Fruit fly (Drosophila melanogaster) whole organism, prepupa: ENCODE measurements around the gene Pif1B.

Experiments used
- Blimp-1 ChIP-seq: fragments of 200-800 bp; sonication (Bioruptor generic); optimal IDR thresholded peaks from 3 replicates; lab custom pipeline; 2017; ENCODE audit warnings: missing biosample characterization, missing genetic modification characterization, mild to moderate bottlenecking, moderate library complexity, missing genetic modification reagents
- CG10631 ChIP-seq: fragments of 200-800 bp; sonication (Bioruptor generic); optimal IDR thresholded peaks from 2 replicates; lab custom pipeline; 2016; ENCODE audit warnings: missing biosample characterization, missing genetic modification characterization
- CG10669 ChIP-seq: fragments of 200-800 bp; sonication (Bioruptor generic); optimal IDR thresholded peaks from 3 replicates; lab custom pipeline; 2018; ENCODE audit warnings: missing biosample characterization, mild to moderate bottlenecking, missing genetic modification characterization, moderate library complexity
- CG11762 ChIP-seq: fragments of 200-800 bp; sonication (Bioruptor generic); optimal IDR thresholded peaks from 3 replicates; lab custom pipeline; 2016; ENCODE audit warnings: missing biosample characterization, missing genetic modification characterization; ENCODE audit not compliant: insufficient read depth
- CG11902 ChIP-seq: fragments of 200-800 bp; sonication (Bioruptor generic); optimal IDR thresholded peaks from 3 replicates; lab custom pipeline; 2016; ENCODE audit warnings: missing biosample characterization, missing genetic modification characterization
- CG15336 ChIP-seq: fragments of 200-800 bp; sonication (Bioruptor generic); IDR thresholded peaks from 2 replicates; pipeline ENCODE4 v1.3.6; 2022; ENCODE audit warnings: missing biosample characterization, missing genetic modification characterization
- CG1621 ChIP-seq: fragments of 200-800 bp; sonication (Bioruptor generic); optimal IDR thresholded peaks from 3 replicates; lab custom pipeline; 2018; ENCODE audit warnings: missing biosample characterization, mild to moderate bottlenecking, missing genetic modification characterization
- CG16779 ChIP-seq: fragments of 200-800 bp; sonication (Bioruptor generic); optimal IDR thresholded peaks from 3 replicates; lab custom pipeline; 2017; ENCODE audit warnings: missing biosample characterization, mild to moderate bottlenecking, missing genetic modification characterization
- CG34406 ChIP-seq: fragments of 200-800 bp; sonication (Bioruptor generic); optimal IDR thresholded peaks from 3 replicates; lab custom pipeline; 2016; ENCODE audit warnings: missing biosample characterization, missing genetic modification characterization
- CG4318 ChIP-seq: fragments of 200-800 bp; sonication (Bioruptor generic); optimal IDR thresholded peaks from 3 replicates; lab custom pipeline; 2017; ENCODE audit warnings: missing biosample characterization, mild to moderate bottlenecking, missing genetic modification characterization
- CG6163 ChIP-seq: fragments of 200-800 bp; sonication (Bioruptor generic); IDR thresholded peaks from 3 replicates; pipeline ENCODE4 v1.3.6; 2022; ENCODE audit warnings: missing biosample characterization, missing genetic modification characterization
- CG6276 ChIP-seq: fragments of 200-800 bp; sonication (Bioruptor generic); optimal IDR thresholded peaks from 2 replicates; lab custom pipeline; 2017; ENCODE audit warnings: missing biosample characterization, mild to moderate bottlenecking, missing genetic modification characterization
- CG6808 ChIP-seq: fragments of 200-800 bp; sonication (Bioruptor generic); optimal IDR thresholded peaks from 3 replicates; lab custom pipeline; 2017; ENCODE audit warnings: missing biosample characterization, missing genetic modification characterization, mild to moderate bottlenecking, moderate library complexity, missing genetic modification reagents
- CG7368 ChIP-seq: fragments of 200-800 bp; sonication (Bioruptor generic); optimal IDR thresholded peaks from 3 replicates; lab custom pipeline; 2016; ENCODE audit warnings: missing biosample characterization, missing genetic modification characterization
- CG8119 ChIP-seq: fragments of 200-800 bp; sonication (Bioruptor generic); IDR thresholded peaks from 3 replicates; pipeline ENCODE4 v1.3.6; 2022; ENCODE audit warnings: missing biosample characterization, missing genetic modification characterization
- CG8319 ChIP-seq: fragments of 200-800 bp; sonication (Bioruptor generic); optimal IDR thresholded peaks from 3 replicates; lab custom pipeline; 2016; ENCODE audit warnings: missing biosample characterization, missing genetic modification characterization
- CG8632 ChIP-seq: fragments of 200-800 bp; sonication (Bioruptor generic); optimal IDR thresholded peaks from 3 replicates; lab custom pipeline; 2016; ENCODE audit warnings: missing biosample characterization, missing genetic modification characterization
- Eip75B ChIP-seq: fragments of 200-800 bp; sonication (Bioruptor generic); optimal IDR thresholded peaks from 3 replicates; lab custom pipeline; 2016; ENCODE audit warnings: missing biosample characterization, missing genetic modification characterization
- Ets96B ChIP-seq: fragments of 200-800 bp; optimal IDR thresholded peaks from 2 replicates; lab custom pipeline; 2019; ENCODE audit warnings: missing biosample characterization, mild to moderate bottlenecking, missing genetic modification characterization, moderate library complexity
- Gug ChIP-seq: fragments of 200-800 bp; sonication (Bioruptor generic); IDR thresholded peaks from 2 replicates; pipeline ENCODE4 v1.3.6; 2022; ENCODE audit warnings: missing biosample characterization, missing genetic modification characterization
- Hr38 ChIP-seq: sonication (Bioruptor generic); optimal IDR thresholded peaks from 2 replicates; lab custom pipeline; 2016; ENCODE audit warnings: missing biosample characterization, missing genetic modification characterization
- Hr4 ChIP-seq: fragments of 200-800 bp; sonication (Bioruptor generic); optimal IDR thresholded peaks from 3 replicates; lab custom pipeline; 2016; ENCODE audit warnings: missing biosample characterization, missing genetic modification characterization
- Lpt ChIP-seq: fragments of 200-800 bp; sonication (Bioruptor generic); optimal IDR thresholded peaks from 3 replicates; lab custom pipeline; 2016; ENCODE audit warnings: missing biosample characterization, missing genetic modification characterization
- Met ChIP-seq: fragments of 200-800 bp; sonication (Bioruptor generic); optimal IDR thresholded peaks from 3 replicates; lab custom pipeline; 2016; ENCODE audit warnings: missing biosample characterization, missing genetic modification characterization
- OdsH ChIP-seq: fragments of 200-800 bp; sonication (Bioruptor generic); optimal IDR thresholded peaks from 3 replicates; lab custom pipeline; 2016; ENCODE audit warnings: missing biosample characterization, missing genetic modification characterization
- Smox ChIP-seq: fragments of 200-800 bp; sonication (Bioruptor generic); optimal IDR thresholded peaks from 3 replicates; lab custom pipeline; 2016; ENCODE audit warnings: missing biosample characterization, missing genetic modification characterization
- Sox102F ChIP-seq: fragments of 200-800 bp; sonication (Bioruptor generic); optimal IDR thresholded peaks from 2 replicates; lab custom pipeline; 2016; ENCODE audit warnings: missing biosample characterization, mild to moderate bottlenecking, missing genetic modification characterization
- acj6 ChIP-seq: fragments of 200-800 bp; sonication (Bioruptor generic); optimal IDR thresholded peaks from 3 replicates; lab custom pipeline; 2016; ENCODE audit warnings: missing biosample characterization, missing genetic modification characterization
- cyc ChIP-seq: fragments of 200-800 bp; sonication (Bioruptor generic); optimal IDR thresholded peaks from 3 replicates; lab custom pipeline; 2016; ENCODE audit warnings: missing biosample characterization, missing genetic modification characterization
- dsx ChIP-seq: fragments of 200-800 bp; optimal IDR thresholded peaks from 3 replicates; lab custom pipeline; 2019; ENCODE audit warnings: missing biosample characterization, mild to moderate bottlenecking, missing genetic modification characterization, moderate library complexity; ENCODE audit not compliant: poor library complexity, severe bottlenecking
- eg ChIP-seq: fragments of 200-800 bp; sonication (Bioruptor generic); IDR thresholded peaks from 3 replicates; pipeline ENCODE4 v1.3.6; 2022; ENCODE audit warnings: missing biosample characterization, missing genetic modification characterization
- esn ChIP-seq: fragments of 200-800 bp; sonication (Bioruptor generic); optimal IDR thresholded peaks from 2 replicates; lab custom pipeline; 2016; ENCODE audit warnings: missing biosample characterization, mild to moderate bottlenecking, missing genetic modification characterization, moderate library complexity
- fd85E ChIP-seq: fragments of 200-800 bp; sonication (Bioruptor generic); optimal IDR thresholded peaks from 3 replicates; lab custom pipeline; 2016; ENCODE audit warnings: missing biosample characterization, missing genetic modification characterization
- fkh ChIP-seq: fragments of 200-800 bp; sonication (Bioruptor generic); optimal IDR thresholded peaks from 3 replicates; lab custom pipeline; 2017; ENCODE audit warnings: missing biosample characterization, mild to moderate bottlenecking, missing genetic modification characterization, moderate library complexity
- lz ChIP-seq: fragments of 200-800 bp; sonication (Bioruptor generic); optimal IDR thresholded peaks from 3 replicates; lab custom pipeline; 2016; ENCODE audit warnings: missing biosample characterization, missing genetic modification characterization
- net ChIP-seq: fragments of 200-800 bp; sonication (Bioruptor generic); optimal IDR thresholded peaks from 3 replicates; lab custom pipeline; 2016; ENCODE audit warnings: missing biosample characterization, missing genetic modification characterization
- pdm3 ChIP-seq: fragments of 200-800 bp; sonication (Bioruptor generic); optimal IDR thresholded peaks from 3 replicates; lab custom pipeline; 2016; ENCODE audit warnings: missing biosample characterization, missing genetic modification characterization
- svp ChIP-seq: fragments of 200-800 bp; sonication (Bioruptor generic); peaks from one replicate; lab custom pipeline; 2016; ENCODE audit warnings: missing biosample characterization, missing genetic modification characterization
- vri ChIP-seq: fragments of 200-800 bp; sonication (Bioruptor generic); optimal IDR thresholded peaks from 3 replicates; lab custom pipeline; 2016; ENCODE audit warnings: missing biosample characterization, mild to moderate bottlenecking, missing genetic modification characterization

Pif1B gene

DNA sequence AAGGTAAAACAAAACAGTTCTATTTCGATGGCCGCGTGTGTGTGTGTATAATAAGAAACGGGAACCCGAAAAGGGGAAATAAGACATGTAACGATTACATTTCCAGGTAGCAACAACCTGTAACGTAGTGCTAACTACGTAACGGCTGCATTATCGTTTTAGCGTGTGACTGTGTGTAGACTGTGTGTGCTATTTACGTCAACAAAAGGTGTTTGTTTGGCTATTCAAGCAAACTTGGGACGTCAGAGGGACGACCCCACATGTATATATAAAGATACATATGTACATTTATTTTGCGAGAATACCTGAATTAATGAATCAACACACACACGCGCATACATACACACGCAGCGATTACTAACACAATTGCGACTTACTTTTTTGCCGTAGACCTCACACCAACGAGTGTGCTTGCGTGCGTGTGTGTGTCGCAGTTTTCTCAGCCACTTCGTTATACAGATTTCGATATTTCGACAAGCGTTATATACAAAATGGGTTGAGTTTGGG, 18.6 kb upstream of the Pif1B start (continued):
- TF ChIP-seq CG7368 (GFP tag; lab: Kevin White, UChicago) (peak; percentile 5), OdsH (GFP tag; lab: Kevin White, UChicago) (no peak), CG1621 (no peak), CG6276 (GFP tag; lab: Kevin White, UChicago) (no peak), CG4318 (GFP tag; lab: Kevin White, UChicago) (no peak), vri (peak; percentile 48), CG11902 (GFP tag; lab: Kevin White, UChicago) (no peak), Lpt (GFP tag; lab: Kevin White, UChicago) (no peak), cyc (GFP tag; lab: Kevin White, UChicago) (peak; percentile 7), Hr38 (GFP tag; lab: Kevin White, UChicago) (no peak), svp (GFP tag; lab: Kevin White, UChicago) (peak; percentile 74), CG11762 (GFP tag; lab: Kevin White, UChicago) (no peak), CG8319 (GFP tag; lab: Kevin White, UChicago) (no peak), Sox102F (GFP tag; lab: Kevin White, UChicago) (no peak), esn (GFP tag; lab: Kevin White, UChicago) (no peak), acj6 (no peak), Ets96B (tag; lab: Kevin White, UChicago) (no peak), CG10631 (GFP tag; lab: Kevin White, UChicago) (no peak)

DNA sequence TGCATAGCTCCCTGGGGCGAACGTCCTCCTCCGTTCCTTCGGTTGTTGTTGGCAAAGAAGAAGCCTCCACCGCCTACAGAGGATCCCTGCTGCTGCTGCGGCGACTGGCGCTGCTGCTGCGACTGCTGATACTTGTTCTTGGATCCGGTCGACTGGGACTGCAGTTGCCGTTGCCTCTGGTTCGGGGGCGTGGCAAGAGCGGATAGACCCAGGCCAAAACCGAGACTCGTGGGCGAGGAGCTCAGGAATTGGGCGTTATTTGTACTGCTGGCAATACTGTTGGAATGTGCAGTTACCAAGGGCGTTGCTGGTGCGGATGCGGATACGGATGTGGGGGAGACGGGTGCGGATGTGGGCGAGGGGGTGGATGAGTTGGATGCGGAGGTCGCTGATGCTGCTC, 17.3 kb upstream of the Pif1B start:
- TF ChIP-seq eg (GFP tag; lab: Robert Waterston, UW) = 0 out of 3 replicates have a peak, but pooled peaks have one; percentile 21
- TF ChIP-seq CG6163 (GFP tag; lab: Robert Waterston, UW) = no peak
- no peak for TF ChIP-seq esn (GFP tag; lab: Kevin White, UChicago)
- no peak for TF ChIP-seq CG8119
- no peak for TF ChIP-seq CG10631 (GFP tag; lab: Kevin White, UChicago)

- TF ChIP-seq dsx (GFP tag; lab: Kevin White, UChicago) = no peak
- peak; percentile 4 for TF ChIP-seq CG6808 (GFP tag; lab: Kevin White, UChicago)
Measured at dm6 chr3R:8815074-8815473, 14.1 kb upstream of the Pif1B start.

- TF ChIP-seq CG6808 (GFP tag; lab: Kevin White, UChicago) = peak; percentile 16
- TF ChIP-seq fkh (GFP tag; lab: Kevin White, UChicago) = peak; percentile 55
- TF ChIP-seq pdm3 (GFP tag; lab: Kevin White, UChicago) = no peak
Measured at dm6 chr3R:8814029-8814647, 13.2 kb upstream of the Pif1B start.

- TF ChIP-seq Gug (GFP tag; lab: Robert Waterston, UW) (no peak), fkh (GFP tag; lab: Kevin White, UChicago) (peak; percentile 4)
Measured at dm6 chr3R:8813164-8813629, 12.2 kb upstream of the Pif1B start, which contains the start of gene CG9837. CG9837 (minus strand) TSS chr3R:8813579.

DNA sequence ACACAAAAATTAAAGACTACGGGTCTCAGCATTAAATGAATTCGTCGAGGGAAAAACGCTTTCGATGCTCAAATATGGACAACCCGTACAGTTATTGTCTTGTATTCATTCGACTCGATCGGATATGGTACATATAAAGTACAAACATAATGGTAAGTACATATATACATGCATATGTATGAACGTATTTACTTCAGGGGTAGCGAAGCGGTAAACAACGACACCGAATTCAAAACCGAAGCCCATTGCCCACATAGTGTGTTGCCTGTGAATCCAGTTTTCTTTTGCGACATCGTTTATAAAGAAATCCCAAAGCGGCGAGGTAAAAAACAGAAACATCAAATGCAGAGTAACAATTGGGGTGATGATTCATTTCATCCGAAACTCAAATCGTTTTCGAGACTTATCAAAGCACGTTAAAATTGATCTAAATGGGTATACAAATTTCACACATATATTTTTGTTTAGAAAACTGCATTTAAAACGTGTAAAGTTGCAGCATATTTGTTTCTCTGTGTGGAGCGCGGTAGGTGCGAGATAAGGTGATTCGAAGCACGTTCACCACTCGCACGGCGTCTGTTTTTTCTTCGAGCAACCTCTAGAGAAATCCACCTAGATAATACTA, 11.5 kb upstream of the Pif1B start:
- TF ChIP-seq CG8632 (peak; percentile 73), CG16779 (tag; lab: Kevin White, UChicago) (peak; percentile 66), fd85E (no peak), Blimp-1 (GFP tag; lab: Kevin White, UChicago) (no peak), Eip75B (GFP tag; lab: Kevin White, UChicago) (peak; percentile 77), Smox (GFP tag; lab: Kevin White, UChicago) (peak; percentile 56), fkh (GFP tag; lab: Kevin White, UChicago) (peak; percentile 49), CG8319 (GFP tag; lab: Kevin White, UChicago) (peak; percentile 57), lz (peak; percentile 58), CG15336 (GFP tag; lab: Robert Waterston, UW) (peak; percentile 93), vri (peak; percentile 27), Hr4 (GFP tag; lab: Kevin White, UChicago) (peak; percentile 92), CG4318 (GFP tag; lab: Kevin White, UChicago) (peak; percentile 80), CG34406 (GFP tag; lab: Kevin White, UChicago) (peak; percentile 49), acj6 (peak; percentile 84), CG10669 (peak; percentile 80), net (GFP tag; lab: Kevin White, UChicago) (peak; percentile 76), Met (GFP tag; lab: Kevin White, UChicago) (peak; percentile 44)
